Fruit fly (Drosophila melanogaster) whole organism, larva: ENCODE measurements around the gene CG32633.

Experiments used
- noc ChIP-seq: fragments of 200-800 bp; sonication (Bioruptor generic); optimal IDR thresholded peaks from 3 replicates; lab custom pipeline; 2019; ENCODE audit warnings: missing biosample characterization, mild to moderate bottlenecking, missing genetic modification characterization, moderate library complexity

Gene CG32633

DNA sequence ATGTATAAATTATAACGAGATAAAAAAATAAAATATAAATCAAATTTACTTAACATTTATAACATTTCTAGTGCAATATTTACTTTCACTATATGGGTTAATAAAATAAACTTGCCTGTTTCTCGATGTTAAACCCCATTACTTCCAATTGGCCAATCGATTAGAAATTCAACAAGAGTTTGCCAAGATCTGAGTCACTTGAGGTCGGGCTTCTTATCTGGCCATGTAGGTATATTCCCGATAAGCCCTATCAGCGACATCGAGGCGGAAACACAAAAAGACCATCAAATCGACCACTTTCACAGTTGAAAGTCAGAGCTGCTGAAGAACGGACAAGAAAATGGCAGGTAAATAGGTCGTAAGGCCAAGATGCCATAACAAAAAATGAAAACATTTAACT is at the start of gene CG32633:
CG32633 (plus strand) TSS at position 301 of the 400 bp plus-strand sequence.
- no peak for TF ChIP-seq noc (tag; lab: Kevin White, UChicago)

- TF ChIP-seq noc (tag; lab: Kevin White, UChicago): no peak
These were observed 33.8 kb upstream of the CG32633 start, which contains the start of gene CG15754 for dm6 chrX:13527706-13528105. CG15754 (plus strand) TSS chrX:13528006.

DNA sequence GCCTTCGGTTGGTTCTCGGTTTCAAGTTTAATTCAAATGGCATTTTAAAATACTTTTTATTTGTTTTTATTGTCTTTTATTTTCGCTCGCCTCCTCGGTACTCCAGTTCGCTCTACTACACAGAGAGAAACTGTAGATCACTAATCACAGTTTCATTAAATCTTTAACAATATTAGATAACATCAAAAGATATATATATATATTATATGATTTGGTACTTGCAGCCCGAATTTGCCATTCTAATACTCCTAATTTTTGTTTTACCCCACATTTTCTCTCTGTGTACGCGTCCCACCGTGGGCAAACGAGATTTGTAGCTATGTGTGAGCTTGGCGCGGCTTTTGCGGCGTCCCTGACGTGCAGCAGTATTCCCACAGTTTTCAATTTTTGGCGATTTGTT is 31.8 kb upstream of the CG32633 start:
- no peak for TF ChIP-seq noc (tag; lab: Kevin White, UChicago)

- TF ChIP-seq noc (tag; lab: Kevin White, UChicago): no peak
These were observed 31.2 kb upstream of the CG32633 start, which contains the start of gene CG44428 for dm6 chrX:13530199-13530788. CG44428 (minus strand) TSS chrX:13530249.

DNA sequence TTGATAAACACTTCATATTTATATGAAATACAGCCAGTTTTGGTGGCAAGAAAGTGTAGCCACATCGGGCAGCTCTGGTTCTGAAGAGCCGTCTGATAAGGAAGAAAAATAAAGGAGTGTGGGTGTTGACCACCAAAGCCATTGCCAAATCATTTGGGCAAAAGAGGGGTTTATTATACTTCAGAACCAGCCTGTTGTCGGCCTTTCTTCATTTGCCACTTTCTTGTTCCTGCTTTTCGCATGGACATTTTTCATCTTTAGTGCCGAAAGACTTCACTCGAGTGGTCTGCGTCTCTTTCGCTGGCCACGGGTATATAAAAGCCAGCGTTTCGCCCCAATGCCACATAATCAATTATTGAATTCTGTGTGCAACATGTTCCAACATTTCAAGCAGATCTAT is 27.4 kb upstream of the CG32633 start, which contains the start of gene CG15756:
CG15756 (plus strand) TSS at position 301 of the 400 bp plus-strand sequence.
- TF ChIP-seq noc (tag; lab: Kevin White, UChicago): no peak

dm6 chrX:13536776-13537175 is 24.7 kb upstream of the CG32633 start:
- no peak for TF ChIP-seq noc (tag; lab: Kevin White, UChicago)

dm6 chrX:13539448-13539847 is 22.0 kb upstream of the CG32633 start:
- TF ChIP-seq noc (tag; lab: Kevin White, UChicago): no peak

- TF ChIP-seq noc (tag; lab: Kevin White, UChicago): no peak
These were observed 20.4 kb upstream of the CG32633 start for dm6 chrX:13540920-13541605.

DNA sequence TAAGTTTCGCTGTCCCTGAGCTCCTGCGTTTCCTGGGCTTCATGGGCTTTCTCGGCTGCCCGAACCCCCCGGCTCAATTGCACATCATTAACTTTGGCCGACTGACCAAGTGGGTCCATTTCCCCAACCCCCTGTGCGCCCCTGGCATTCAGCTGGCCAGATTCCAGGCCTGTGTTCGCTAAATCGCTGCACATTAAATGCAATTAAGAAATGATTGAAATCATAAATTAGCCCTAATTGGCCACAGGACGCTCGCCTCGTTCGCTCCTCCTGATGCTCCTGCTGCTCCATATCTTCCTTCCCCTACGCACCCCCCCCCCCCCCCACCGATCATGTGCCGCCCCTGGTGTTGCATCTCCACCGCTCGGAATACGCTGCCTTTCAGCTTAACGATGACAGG is 19.4 kb upstream of the CG32633 start:
- no peak for TF ChIP-seq noc (tag; lab: Kevin White, UChicago)

DNA sequence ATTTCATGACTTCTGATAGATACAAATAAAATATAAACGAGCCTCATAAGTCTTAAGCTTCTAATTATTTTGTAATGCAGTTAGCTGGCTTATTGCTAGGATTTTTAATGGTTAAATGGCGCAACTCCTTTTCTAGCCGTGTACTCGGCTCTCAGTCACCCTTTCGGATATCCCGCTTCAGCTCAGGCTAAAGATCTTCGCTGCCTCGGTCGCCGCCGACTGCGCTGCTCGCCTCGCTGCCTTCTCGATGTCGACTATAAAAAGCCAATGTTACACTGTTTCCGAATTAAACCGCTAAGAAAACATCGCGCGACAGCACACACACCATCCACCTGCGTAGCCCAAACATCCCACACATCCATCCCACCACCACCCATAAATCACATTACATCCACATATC is 18.1 kb upstream of the CG32633 start, which contains the start of gene Cpr12A:
Cpr12A (plus strand) TSS at position 301 of the 400 bp plus-strand sequence.
- no peak for TF ChIP-seq noc (tag; lab: Kevin White, UChicago)

DNA sequence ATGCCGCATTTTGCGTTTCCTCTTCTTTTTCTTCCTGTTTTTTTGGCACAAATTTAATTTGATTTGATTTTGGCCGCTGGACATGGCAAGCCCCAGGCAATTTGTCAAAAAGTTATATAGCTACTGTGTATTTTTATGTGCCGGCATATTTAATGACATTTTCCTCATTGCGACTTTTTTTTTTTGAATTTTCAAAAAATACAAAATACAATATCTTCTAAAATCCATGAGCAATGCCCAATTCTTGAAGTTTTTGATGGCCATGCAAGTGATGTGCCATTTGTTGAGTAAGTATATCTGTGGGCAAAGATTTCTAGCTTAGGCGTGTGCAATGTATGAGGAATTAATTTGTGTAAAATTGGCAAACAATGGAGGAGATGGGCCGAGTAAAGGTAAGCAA is 5.8 kb upstream of the CG32633 start, which contains the start of gene CG11816:
CG11816 (minus strand) TSS at position 101 of the 400 bp plus-strand sequence.
- no peak for TF ChIP-seq noc (tag; lab: Kevin White, UChicago)

DNA sequence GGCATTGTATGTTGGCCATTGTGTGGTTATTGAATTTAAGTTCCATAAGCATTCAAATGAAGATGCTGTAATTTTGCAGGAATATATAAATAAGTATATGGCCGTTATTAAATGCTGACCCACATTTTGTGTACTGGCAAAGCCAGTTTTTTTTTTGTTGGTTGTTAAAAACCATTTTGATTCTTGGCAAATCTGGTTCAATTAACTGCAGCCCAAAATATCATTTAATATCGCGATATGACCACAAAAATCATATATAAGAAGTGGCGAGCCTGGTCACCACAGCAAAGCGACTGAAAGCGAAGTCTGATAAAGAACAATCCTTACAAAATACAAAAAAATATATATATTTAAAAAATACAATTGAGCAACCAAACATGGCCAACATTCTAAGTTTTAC is 5.3 kb upstream of the CG32633 start, which contains the start of gene CG32631:
CG32631 (plus strand) TSS at position 301 of the 400 bp plus-strand sequence.
- no peak for TF ChIP-seq noc (tag; lab: Kevin White, UChicago)

DNA sequence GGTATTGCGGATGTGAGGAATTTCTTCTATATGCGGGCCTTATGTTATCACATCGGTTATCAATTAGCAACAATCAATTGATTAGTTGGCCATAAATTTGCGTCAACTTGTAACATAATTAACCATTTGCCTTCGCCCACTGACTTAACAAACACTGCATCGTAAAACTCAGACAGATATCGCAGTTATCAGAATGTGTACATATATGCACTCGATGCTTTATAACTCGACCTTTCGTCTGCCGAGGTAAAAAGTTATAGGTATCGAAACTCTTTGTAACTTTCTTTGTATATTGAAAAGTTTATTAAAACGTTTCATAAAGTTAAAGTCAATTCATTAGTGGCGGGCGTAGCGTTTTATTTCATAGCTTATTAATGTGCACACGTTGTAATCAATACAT is 1.6 kb downstream of the CG32633 start:
- TF ChIP-seq noc (tag; lab: Kevin White, UChicago): no peak

DNA sequence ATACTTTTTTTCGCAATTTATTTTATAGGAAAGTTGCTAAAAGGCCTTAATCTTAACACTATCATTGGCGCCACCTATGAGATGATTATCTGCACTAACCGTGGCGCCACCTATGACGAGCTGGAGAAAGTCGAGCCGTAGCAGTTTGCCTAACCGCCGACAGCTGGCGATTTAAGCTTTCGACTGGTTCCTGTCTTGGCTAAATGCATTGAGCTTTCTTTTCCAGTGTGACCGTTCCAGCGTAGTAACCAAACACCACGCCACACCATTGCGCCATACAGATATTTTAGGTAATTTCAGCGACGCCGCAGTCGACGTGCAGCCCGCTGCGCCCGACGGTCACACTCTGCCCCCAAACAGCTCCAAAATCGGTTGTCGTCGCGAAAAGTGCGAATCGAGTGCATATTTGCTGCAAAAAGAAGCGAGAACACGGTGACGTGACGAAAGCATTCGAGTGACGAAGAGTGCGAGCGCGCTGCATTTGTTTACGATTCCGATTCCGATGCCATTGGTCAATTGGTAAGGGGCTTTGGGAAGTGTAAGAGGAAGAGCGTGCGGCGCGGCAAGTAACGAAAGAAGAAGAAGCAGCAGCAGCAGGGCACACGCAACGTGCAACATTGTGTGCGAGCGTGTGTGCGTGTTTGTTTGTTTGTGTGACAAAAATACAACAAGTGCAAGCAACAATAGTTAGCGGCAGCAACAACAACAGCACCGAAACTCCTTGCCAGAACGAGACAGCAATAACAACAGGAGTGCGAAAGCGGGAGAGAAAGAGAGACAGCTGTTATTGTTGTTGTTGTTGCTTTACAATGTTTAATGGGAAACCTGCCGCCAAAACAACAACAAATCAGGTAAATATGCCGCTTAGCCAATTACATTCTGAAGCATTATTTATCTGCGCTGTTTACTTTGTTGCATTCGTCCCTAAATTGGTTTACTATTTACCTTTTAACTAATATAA is 2.3 kb downstream of the CG32633 start, which contains the start of the genes CG46311 and Tpst:
CG46311 (plus strand) TSS at position 341 of the 961 bp plus-strand sequence.
Tpst (plus strand) TSS at position 341 of the 961 bp plus-strand sequence.
- no peak for TF ChIP-seq noc (tag; lab: Kevin White, UChicago)

- TF ChIP-seq noc (tag; lab: Kevin White, UChicago): no peak
These were observed 4.2 kb downstream of the CG32633 start for dm6 chrX:13565490-13566156.
